Fruit fly (Drosophila melanogaster) whole organism: ENCODE measurements around the gene mRpL20.

Experiments
- CG8478 ChIP-seq: fragments of >200 bp; optimal IDR thresholded peaks from 2 replicates; lab custom pipeline; 2018; ENCODE audit warnings: inconsistent platforms
- Dll ChIP-seq: fragments of >200 bp; optimal IDR thresholded peaks from 2 replicates; lab custom pipeline; 2017
- EcR ChIP-seq, 2 experiments: fragments of >200 bp; optimal IDR thresholded peaks; 2 replicates each; lab custom pipeline; 2017; ENCODE audit warnings: missing biosample characterization in 2 of 2, missing genetic modification characterization in 2 of 2, missing genetic modification reagents in 2 of 2
- pan ChIP-seq: fragments of >200 bp; optimal IDR thresholded peaks from 2 replicates; lab custom pipeline; 2017
- psq ChIP-seq: fragments of >200 bp; optimal IDR thresholded peaks from 2 replicates; lab custom pipeline; 2017
- usp ChIP-seq: fragments of >200 bp; optimal IDR thresholded peaks from 2 replicates; lab custom pipeline; 2017; ENCODE audit warnings: missing biosample characterization, missing genetic modification characterization, mixed read lengths

The mRpL20 gene

DNA sequence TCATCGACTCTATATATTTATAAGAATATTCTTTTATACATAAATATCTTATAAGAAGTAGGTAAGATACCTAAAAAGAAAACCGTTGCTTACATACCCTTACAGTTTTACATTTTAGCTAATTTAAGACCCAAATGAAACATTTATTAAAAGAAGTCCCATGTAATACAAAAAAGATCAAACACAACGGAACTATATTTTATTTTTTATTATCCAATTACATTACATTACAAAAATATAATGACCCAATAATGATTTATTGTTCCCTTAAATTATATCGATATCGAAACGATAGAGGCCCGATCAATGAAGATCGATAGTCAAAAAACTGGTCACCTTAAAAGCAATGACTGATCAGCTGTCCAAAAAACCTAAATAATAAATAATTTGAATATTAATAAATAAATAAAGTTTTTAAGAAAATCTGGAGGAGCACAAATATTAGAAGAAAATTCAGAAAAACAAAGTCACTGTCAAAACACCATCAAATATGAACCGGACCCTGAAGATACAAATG is 9.7 kb downstream of the mRpL20 start:
- TF ChIP-seq CG8478 (no peak), Dll (lab: Kevin White, UChicago) (no peak), EcR (GFP tag; optimal IDR thresholded peaks at IDR 0.05; lab: Kevin White, UChicago) (no peak), psq (lab: Kevin White, UChicago) (no peak), pan (lab: Kevin White, UChicago) (no peak), usp (GFP tag; lab: Kevin White, UChicago) (no peak)

DNA sequence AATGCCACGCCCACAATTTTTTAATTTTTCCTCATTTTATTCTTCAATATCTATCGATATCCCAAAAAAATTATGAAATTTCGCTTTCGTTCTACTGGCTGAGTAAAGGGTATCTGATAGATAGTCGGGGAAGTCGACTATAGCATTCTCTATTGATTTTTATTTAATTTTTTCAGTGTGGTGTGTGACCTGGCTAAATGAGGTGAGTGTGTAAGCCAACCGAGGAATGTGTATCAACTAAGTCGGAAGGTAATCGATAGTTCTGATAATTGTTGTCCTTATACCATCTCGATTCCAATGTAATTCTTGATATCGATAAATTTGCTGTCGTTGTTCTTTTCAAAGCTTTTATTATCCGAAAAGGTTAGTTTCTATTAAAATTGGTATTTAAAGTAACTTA is 11.2 kb downstream of the mRpL20 start, which contains the start of gene CG11263:
Gene CG11263 (plus strand): TSS at position 328 of the 400 bp plus-strand sequence.
- TF ChIP-seq pan (lab: Kevin White, UChicago) (no peak), CG8478 (no peak), Dll (lab: Kevin White, UChicago) (no peak), usp (GFP tag; lab: Kevin White, UChicago) (no peak), EcR (GFP tag; optimal IDR thresholded peaks at IDR 0.05; lab: Kevin White, UChicago) (no peak), psq (lab: Kevin White, UChicago) (no peak)

DNA sequence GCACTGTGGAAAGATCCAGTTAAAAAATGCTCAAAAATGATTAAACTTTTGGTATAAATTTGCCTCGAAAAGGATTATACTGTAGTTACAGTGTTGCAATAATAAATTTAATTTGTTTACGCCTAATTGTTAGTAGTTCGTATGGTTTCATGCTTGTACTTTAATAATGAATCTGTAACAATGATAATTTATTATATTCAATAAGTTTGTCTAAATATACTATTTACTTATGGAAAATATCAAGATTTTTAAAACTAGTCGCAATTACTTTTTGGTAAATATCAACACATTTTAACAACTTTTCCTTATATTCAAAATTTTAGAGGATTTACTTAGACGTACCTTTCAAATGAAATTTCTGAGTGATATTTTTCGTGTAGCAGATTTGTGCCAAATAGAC is 22.8 kb downstream of the mRpL20 start, which contains the start of gene CG11262:
Gene CG11262 (plus strand): TSS at position 301 of the 400 bp plus-strand sequence.
- TF ChIP-seq psq (lab: Kevin White, UChicago): no peak
- no peak for TF ChIP-seq pan (lab: Kevin White, UChicago)
- no peak for TF ChIP-seq Dll (lab: Kevin White, UChicago)
- TF ChIP-seq EcR (GFP tag; optimal IDR thresholded peaks at IDR 0.05; lab: Kevin White, UChicago): no peak
- no peak for TF ChIP-seq usp (GFP tag; lab: Kevin White, UChicago)

DNA sequence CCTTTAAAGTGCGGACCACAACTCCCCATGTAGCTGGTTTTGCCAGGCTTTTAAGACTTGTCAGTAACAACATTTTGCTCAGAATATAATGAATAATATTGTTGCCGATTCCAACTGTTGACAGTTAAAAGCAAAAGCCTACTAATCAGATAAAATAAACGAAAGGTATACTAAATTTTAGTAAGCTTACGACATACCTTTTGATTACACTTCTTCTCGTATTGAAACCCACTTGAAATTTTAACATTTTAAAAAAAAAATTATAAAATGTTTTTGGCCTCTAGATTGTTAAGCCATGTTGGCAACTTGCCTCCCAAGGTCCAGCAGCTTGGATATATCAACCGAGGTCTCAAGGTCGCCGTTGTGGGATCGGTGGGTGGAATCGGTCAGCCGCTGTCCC is 45.4 kb downstream of the mRpL20 start, which contains the start of the genes CG10748 and CG10749:
Gene CG10748 (minus strand): TSS at position 101 of the 400 bp plus-strand sequence.
Gene CG10749 (plus strand): TSS at position 216 of the 400 bp plus-strand sequence.
- TF ChIP-seq EcR (GFP tag; optimal IDR thresholded peaks at IDR 0.05; lab: Kevin White, UChicago) (no peak), usp (GFP tag; lab: Kevin White, UChicago) (no peak), pan (lab: Kevin White, UChicago) (no peak), CG8478 (no peak), Dll (lab: Kevin White, UChicago) (no peak)

DNA sequence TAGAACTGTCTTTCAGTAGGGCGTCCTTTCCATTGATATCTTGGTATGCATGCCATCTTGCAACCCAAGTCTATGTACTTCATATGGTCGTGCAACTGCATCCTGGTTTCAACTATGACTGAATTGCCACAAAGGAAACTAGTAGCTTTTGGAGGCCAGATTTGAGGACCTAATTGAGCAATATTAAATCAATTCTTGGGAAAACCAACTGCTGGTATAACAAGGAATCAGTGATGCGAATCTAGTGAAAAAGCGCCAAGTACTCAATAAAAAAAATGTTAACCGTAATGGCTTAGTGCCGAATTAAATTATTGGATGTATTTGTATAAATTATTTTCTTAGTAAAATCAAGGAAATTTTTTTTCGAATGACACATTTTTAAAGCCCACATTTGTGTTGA is 50.0 kb downstream of the mRpL20 start, which contains the start of gene Or69a:
Gene Or69a (minus strand): TSS at position 101 of the 400 bp plus-strand sequence.
- no peak for TF ChIP-seq CG8478
- TF ChIP-seq EcR (GFP tag; optimal IDR thresholded peaks at IDR 0.05; lab: Kevin White, UChicago): no peak
- no peak for TF ChIP-seq psq (lab: Kevin White, UChicago)
- TF ChIP-seq pan (lab: Kevin White, UChicago): no peak
- no peak for TF ChIP-seq usp (GFP tag; lab: Kevin White, UChicago)
- no peak for TF ChIP-seq Dll (lab: Kevin White, UChicago)
